Worm (Caenorhabditis elegans) whole organism, early embryonic: ENCODE measurements around the gene egas-3.

Experiments
- B0310.2 ChIP-seq: sonication (generic microtip); optimal IDR thresholded peaks from 2 replicates; lab custom pipeline; 2016; ENCODE audit warnings: mild to moderate bottlenecking, missing genetic modification characterization, missing compliant biosample characterization
- F13C5.2 ChIP-seq: sonication (generic microtip); optimal IDR thresholded peaks from 2 replicates; lab custom pipeline; 2017; ENCODE audit warnings: mild to moderate bottlenecking, missing genetic modification characterization, inconsistent platforms, missing compliant biosample characterization
- aly-1 ChIP-seq: sonication (generic microtip); optimal IDR thresholded peaks from 2 replicates; lab custom pipeline; 2016; ENCODE audit warnings: missing genetic modification characterization, missing compliant biosample characterization
- ama-1 ChIP-seq: fragments of 150-350 bp; optimal IDR thresholded peaks from 2 replicates; lab custom pipeline; 2014
- ceh-13 ChIP-seq: fragments of 200-800 bp; sonication (Bioruptor generic); optimal IDR thresholded peaks from 2 replicates; lab custom pipeline; 2018; ENCODE audit warnings: mild to moderate bottlenecking, missing genetic modification characterization, missing compliant biosample characterization
- ceh-36 ChIP-seq: sonication (generic microtip); optimal IDR thresholded peaks from 2 replicates; lab custom pipeline; 2016; ENCODE audit warnings: missing genetic modification characterization, inconsistent platforms, missing compliant biosample characterization
- ets-7 ChIP-seq: sonication (generic microtip); optimal IDR thresholded peaks from 2 replicates; lab custom pipeline; 2016; ENCODE audit warnings: missing genotype, missing genetic modification characterization, missing compliant biosample characterization
- flt-1 ChIP-seq: fragments of 200-800 bp; sonication (Bioruptor generic); IDR thresholded peaks from 2 replicates; pipeline ENCODE4 v1.3.6; 2022; ENCODE audit warnings: missing genetic modification characterization, missing compliant biosample characterization
- hmbx-1 ChIP-seq: sonication (generic microtip); optimal IDR thresholded peaks from 2 replicates; lab custom pipeline; 2016; ENCODE audit warnings: mild to moderate bottlenecking, missing genetic modification characterization, missing compliant biosample characterization
- hmg-4 ChIP-seq: fragments of 200-800 bp; sonication (Bioruptor generic); optimal IDR thresholded peaks from 2 replicates; lab custom pipeline; 2018; ENCODE audit warnings: mild to moderate bottlenecking, missing genetic modification characterization, missing compliant biosample characterization
- hnd-1 ChIP-seq: sonication (generic microtip); optimal IDR thresholded peaks from 2 replicates; lab custom pipeline; 2016; ENCODE audit warnings: missing genetic modification characterization, missing compliant biosample characterization
- pes-1 ChIP-seq: fragments of 200-800 bp; sonication (Bioruptor generic); IDR thresholded peaks from 2 replicates; pipeline ENCODE4 v1.3.6; 2022; ENCODE audit warnings: missing genetic modification reagents, missing genetic modification characterization, missing compliant biosample characterization
- scrt-1 ChIP-seq: fragments of 200-800 bp; sonication (Bioruptor generic); IDR thresholded peaks from 2 replicates; pipeline ENCODE4 v1.3.6; 2022; ENCODE audit warnings: missing genetic modification characterization, missing compliant biosample characterization
- sea-1 ChIP-seq: fragments of 200-800 bp; sonication (Bioruptor generic); conservative IDR thresholded peaks from 2 replicates; pipeline ENCODE4 v1.3.6; 2022; ENCODE audit warnings: missing genetic modification characterization, missing compliant biosample characterization
- tbx-11 ChIP-seq: fragments of 200-800 bp; sonication (Bioruptor generic); IDR thresholded peaks from 2 replicates; pipeline ENCODE4 v1.3.6; 2022; ENCODE audit warnings: missing genetic modification characterization, missing compliant biosample characterization
- tbx-37 ChIP-seq: fragments of 200-800 bp; sonication (Bioruptor generic); conservative IDR thresholded peaks from 2 replicates; pipeline ENCODE4 v1.3.6; 2022; ENCODE audit warnings: missing genetic modification reagents, missing genetic modification characterization, missing compliant biosample characterization
- tra-4 ChIP-seq: sonication (generic microtip); optimal IDR thresholded peaks from 2 replicates; lab custom pipeline; 2017; ENCODE audit warnings: missing genetic modification characterization, missing compliant biosample characterization

Gene egas-3

DNA sequence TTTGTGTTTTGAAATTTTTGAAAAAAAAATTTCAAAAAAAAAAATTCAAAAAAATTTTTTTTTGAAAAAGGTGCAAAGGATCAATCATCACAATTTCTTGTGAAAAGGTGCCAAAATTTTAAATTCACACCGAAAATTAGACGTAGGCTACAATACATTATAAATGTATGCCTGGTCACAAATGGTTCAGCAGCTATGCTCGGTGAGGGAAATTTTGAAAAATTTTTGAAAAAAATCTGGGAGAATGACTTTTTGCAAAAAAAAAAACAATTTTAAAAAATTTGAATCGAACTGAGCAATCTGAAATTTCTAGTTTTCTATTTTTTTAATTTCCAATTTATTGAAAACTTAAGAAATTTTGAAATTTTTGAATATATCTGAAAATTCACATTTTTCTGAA is at the start of gene egas-3:
Gene egas-3, minus strand, starts transcription at position 101 of the 400 bp plus-strand sequence.
- TF ChIP-seq tbx-37 (no peak), aly-1 (tag; lab: Kevin White, UChicago) (no peak), ceh-13 (GFP tag; lab: Kevin White, UChicago) (no peak), B0310.2 (no peak), tbx-11 (GFP tag; lab: Robert Waterston, UW) (no peak), F13C5.2 (no peak), ama-1 (lab: Kevin White, UChicago) (no peak), flt-1 (GFP tag; lab: Robert Waterston, UW) (no peak), hnd-1 (no peak), tra-4 (no peak), ets-7 (tag; lab: Kevin White, UChicago) (no peak), hmbx-1 (tag; lab: Kevin White, UChicago) (no peak), scrt-1 (no peak)

DNA sequence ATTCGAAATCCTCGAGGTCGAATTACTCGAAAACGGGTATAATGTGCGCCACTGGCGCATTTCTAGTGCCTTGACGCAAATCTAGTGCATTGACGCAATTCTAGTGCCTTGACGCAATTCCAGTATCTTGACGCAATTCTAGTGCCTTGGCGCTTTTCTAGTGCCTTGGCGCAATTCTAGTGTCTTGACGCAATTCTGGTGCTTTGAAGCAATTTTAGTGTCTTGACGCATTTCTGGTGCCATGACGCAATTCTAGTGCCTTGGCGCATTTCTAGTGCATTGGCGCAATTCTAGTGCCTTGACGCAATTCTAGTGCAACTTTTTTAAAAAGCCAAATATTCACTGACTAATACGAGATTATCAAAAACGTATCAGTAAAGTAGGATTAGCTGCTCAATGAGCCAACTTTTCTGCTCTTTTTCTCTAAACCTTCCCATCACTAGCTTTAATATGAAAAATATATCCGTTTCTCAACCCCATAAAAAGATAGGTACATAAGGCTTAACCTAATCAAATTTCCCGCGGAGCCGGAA is 48.4 kb upstream of the egas-3 start, which contains the start of gene Y69H2.17:
Gene Y69H2.17, plus strand, starts transcription at position 483 of the 533 bp plus-strand sequence.
- TF ChIP-seq tbx-37 (no peak), tbx-11 (GFP tag; lab: Robert Waterston, UW) (no peak), aly-1 (tag; lab: Kevin White, UChicago) (no peak), hmbx-1 (tag; lab: Kevin White, UChicago) (no peak)

DNA sequence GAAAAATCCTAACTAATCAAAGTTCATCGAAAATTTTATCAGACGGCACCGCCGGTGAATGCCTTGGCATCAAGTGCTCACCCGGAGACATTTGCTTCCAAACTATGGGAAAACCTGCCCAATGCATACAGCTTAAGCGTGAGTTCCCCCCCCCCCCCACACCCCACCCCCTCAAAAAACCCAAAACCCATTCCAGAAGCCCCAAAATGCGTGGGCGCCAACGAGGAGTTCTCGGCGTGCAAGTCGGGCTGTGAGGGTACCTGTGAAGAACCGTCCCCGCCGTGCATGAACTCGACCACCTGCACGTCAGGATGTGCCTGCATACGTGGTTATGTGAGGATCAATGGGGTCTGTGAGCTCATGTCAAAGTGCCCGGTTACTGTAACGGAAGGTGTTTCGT is 38.2 kb upstream of the egas-3 start:
- TF ChIP-seq F13C5.2 = no peak
- TF ChIP-seq scrt-1 = no peak
- TF ChIP-seq hmbx-1 (tag; lab: Kevin White, UChicago) = no peak
- TF ChIP-seq tra-4 = no peak
- TF ChIP-seq B0310.2 = no peak
- TF ChIP-seq ceh-13 (GFP tag; lab: Kevin White, UChicago) = no peak
- no peak for TF ChIP-seq ceh-36 (tag; lab: Kevin White, UChicago)
- no peak for TF ChIP-seq pes-1 (GFP tag; lab: Robert Waterston, UW)
- no peak for TF ChIP-seq sea-1
- TF ChIP-seq flt-1 (GFP tag; lab: Robert Waterston, UW) = no peak
- no peak for TF ChIP-seq aly-1 (tag; lab: Kevin White, UChicago)
- TF ChIP-seq tbx-37 = no peak
- no peak for TF ChIP-seq tbx-11 (GFP tag; lab: Robert Waterston, UW)

DNA sequence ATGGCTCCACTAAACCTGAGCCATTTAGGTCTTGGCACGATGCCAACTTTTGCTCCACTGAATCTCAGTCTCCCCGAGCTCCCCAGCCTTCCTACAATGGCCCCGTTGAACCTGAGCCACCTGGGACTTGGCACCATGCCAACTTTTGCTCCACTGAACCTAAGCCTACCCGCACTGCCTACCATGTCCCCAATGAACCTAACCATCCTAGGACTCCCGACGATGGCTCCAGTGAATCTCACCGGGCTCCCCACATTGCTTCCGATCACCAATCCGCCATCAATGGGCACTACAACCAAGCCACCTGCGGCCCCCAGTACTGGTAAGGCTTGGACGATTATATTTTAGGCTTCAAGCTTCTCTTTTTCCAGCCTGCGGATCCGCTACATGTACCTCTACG is 35.7 kb upstream of the egas-3 start:
- TF ChIP-seq tbx-11 (GFP tag; lab: Robert Waterston, UW) (no peak), aly-1 (tag; lab: Kevin White, UChicago) (peak; percentile 27), ets-7 (tag; lab: Kevin White, UChicago) (no peak)

DNA sequence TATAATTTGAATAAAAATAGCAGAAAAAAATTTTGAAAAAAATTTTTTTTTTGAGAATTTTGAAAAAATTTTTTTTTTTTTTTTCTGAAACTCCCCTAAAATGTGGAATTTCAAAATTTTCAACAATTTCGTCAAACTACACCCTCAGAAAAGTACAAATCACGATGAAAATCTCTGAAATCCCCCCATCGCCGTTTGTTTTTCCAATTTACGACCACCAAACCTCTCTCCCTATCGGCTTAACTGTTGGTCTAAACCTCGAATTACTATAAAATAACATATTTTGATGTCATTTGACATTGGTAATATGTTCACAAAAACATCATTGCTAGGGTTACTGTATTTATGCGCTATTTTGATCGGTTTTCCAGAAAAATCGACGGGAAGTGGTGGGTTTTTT is 33.9 kb upstream of the egas-3 start, which contains the start of gene Y69H2.10:
Gene Y69H2.10, plus strand, starts transcription at position 301 of the 400 bp plus-strand sequence.
- no peak for TF ChIP-seq aly-1 (tag; lab: Kevin White, UChicago)
- TF ChIP-seq ceh-36 (tag; lab: Kevin White, UChicago) = no peak
- TF ChIP-seq ceh-13 (GFP tag; lab: Kevin White, UChicago) = no peak
- TF ChIP-seq ets-7 (tag; lab: Kevin White, UChicago) = no peak
- TF ChIP-seq flt-1 (GFP tag; lab: Robert Waterston, UW) = no peak
- no peak for TF ChIP-seq hmbx-1 (tag; lab: Kevin White, UChicago)
- no peak for TF ChIP-seq hnd-1
- TF ChIP-seq tra-4 = no peak
- no peak for TF ChIP-seq pes-1 (GFP tag; lab: Robert Waterston, UW)
- TF ChIP-seq tbx-37 = no peak
- no peak for TF ChIP-seq tbx-11 (GFP tag; lab: Robert Waterston, UW)
- no peak for TF ChIP-seq scrt-1
- no peak for TF ChIP-seq B0310.2
- no peak for TF ChIP-seq F13C5.2
- no peak for TF ChIP-seq ama-1 (lab: Kevin White, UChicago)
- no peak for TF ChIP-seq sea-1
- TF ChIP-seq hmg-4 (GFP tag; lab: Kevin White, UChicago) = no peak

DNA sequence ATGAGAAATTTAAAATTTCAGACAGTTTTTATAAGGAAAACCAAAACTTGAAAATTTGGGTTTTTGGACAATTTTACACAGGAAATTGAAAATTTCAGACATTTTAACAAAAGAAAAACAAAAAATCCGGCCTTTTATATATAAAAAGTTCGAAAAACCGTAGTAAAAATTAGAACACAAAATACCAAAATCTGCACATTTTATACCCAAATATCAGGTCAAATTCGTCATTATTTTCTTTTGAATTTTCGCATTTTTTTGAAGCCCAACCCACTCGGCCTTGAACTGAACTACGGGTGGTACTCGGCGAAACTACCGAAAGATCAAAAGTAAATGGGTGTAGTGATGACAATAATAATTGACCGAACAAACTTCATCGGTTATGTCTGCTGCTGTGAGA is 31.0 kb upstream of the egas-3 start:
- TF ChIP-seq hmbx-1 (tag; lab: Kevin White, UChicago) = no peak
- no peak for TF ChIP-seq hmg-4 (GFP tag; lab: Kevin White, UChicago)
- TF ChIP-seq ama-1 (lab: Kevin White, UChicago) = no peak
- TF ChIP-seq hnd-1 = no peak
- no peak for TF ChIP-seq tbx-11 (GFP tag; lab: Robert Waterston, UW)
- TF ChIP-seq tbx-37 = no peak
- no peak for TF ChIP-seq ceh-13 (GFP tag; lab: Kevin White, UChicago)
- no peak for TF ChIP-seq flt-1 (GFP tag; lab: Robert Waterston, UW)
- TF ChIP-seq scrt-1 = no peak
- no peak for TF ChIP-seq sea-1
- no peak for TF ChIP-seq ets-7 (tag; lab: Kevin White, UChicago)
- no peak for TF ChIP-seq B0310.2
- TF ChIP-seq aly-1 (tag; lab: Kevin White, UChicago) = no peak
- TF ChIP-seq tra-4 = no peak
- TF ChIP-seq pes-1 (GFP tag; lab: Robert Waterston, UW) = no peak
- TF ChIP-seq ceh-36 (tag; lab: Kevin White, UChicago) = no peak

DNA sequence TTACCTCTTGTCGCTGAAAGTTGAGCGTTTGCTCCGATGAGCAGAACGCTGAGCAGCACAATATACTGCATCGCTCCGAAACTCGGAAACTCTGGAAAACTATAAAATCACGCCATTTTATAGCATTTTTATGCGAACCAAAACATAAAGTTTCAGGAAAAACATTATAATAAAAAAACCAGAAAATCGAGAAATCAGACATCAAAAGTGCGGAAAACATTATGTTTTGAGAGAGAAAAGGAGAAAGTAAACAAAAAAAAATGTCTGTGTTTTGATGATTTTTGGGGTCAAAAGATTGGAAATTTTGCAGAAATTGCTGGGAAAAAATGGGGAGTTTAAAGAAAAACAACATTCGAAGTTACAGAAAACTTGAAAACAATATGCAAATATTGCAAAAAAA is 27.9 kb upstream of the egas-3 start, which contains the start of gene Y69H2.3:
Gene Y69H2.3, minus strand, starts transcription at position 101 of the 400 bp plus-strand sequence.
- no peak for TF ChIP-seq ama-1 (lab: Kevin White, UChicago)
- TF ChIP-seq ceh-36 (tag; lab: Kevin White, UChicago) = no peak
- TF ChIP-seq hnd-1 = no peak
- TF ChIP-seq sea-1 = no peak

DNA sequence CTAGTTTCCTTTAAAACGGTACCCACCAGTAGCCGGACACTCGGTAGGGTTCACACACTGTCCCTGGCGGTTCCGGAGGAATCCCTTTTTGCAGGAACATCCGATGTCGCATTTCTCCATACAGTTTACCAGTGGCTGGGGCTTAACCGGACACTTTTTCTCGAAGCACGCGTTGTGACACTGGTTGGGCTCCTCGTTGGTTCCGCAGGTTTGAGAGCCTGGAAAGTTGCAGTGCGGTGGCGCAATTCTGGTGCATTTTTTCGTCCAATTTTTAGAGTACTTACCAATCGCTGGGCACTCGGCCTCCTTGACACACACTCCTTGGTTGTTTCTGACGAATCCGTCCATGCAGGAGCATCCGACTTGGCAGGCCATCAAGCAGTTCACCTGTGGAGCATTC is 26.2 kb upstream of the egas-3 start:
- TF ChIP-seq ama-1 (lab: Kevin White, UChicago) (no peak), hmg-4 (GFP tag; lab: Kevin White, UChicago) (no peak), hmbx-1 (tag; lab: Kevin White, UChicago) (no peak), ceh-13 (GFP tag; lab: Kevin White, UChicago) (no peak), F13C5.2 (no peak), B0310.2 (no peak)
